Worm (Caenorhabditis elegans) whole organism, L4 larva: ENCODE data around the gene C01B10.3.
A peak's percentile ranks its signal among the peaks of the same experiment; 100 is the strongest.

Source experiments
- D1046.2 ChIP-seq: fragments of 200-800 bp; sonication (Bioruptor generic); IDR thresholded peaks from 2 replicates; pipeline ENCODE4 v1.3.6; 2022; ENCODE audit warnings: missing genetic modification characterization, missing compliant biosample characterization
- F44E2.7 ChIP-seq: fragments of 200-800 bp; sonication (Bioruptor generic); IDR thresholded peaks from 2 replicates; pipeline ENCODE4 v2.1.2; 2022; ENCODE audit warnings: missing genetic modification characterization, missing compliant biosample characterization
- R02D3.7 ChIP-seq: fragments of 150-350 bp; sonication (generic microtip); optimal IDR thresholded peaks from 3 replicates; lab custom pipeline; 2014; ENCODE audit warnings: missing biosample characterization, missing genetic modification characterization
- Y75B8A.6 ChIP-seq: fragments of 200-800 bp; sonication (Bioruptor generic); IDR thresholded peaks from 2 replicates; pipeline ENCODE4 v1.3.6; 2022; ENCODE audit warnings: missing genetic modification reagents, missing genetic modification characterization, missing compliant biosample characterization
- aha-1 ChIP-seq: fragments of 150-350 bp; peaks from one replicate; lab custom pipeline; 2014; ENCODE audit warnings: missing biosample characterization, missing genetic modification characterization
- ama-1 ChIP-seq: fragments of 150-350 bp; optimal IDR thresholded peaks from 2 replicates; lab custom pipeline; 2014; ENCODE audit warnings: inconsistent platforms, mixed read lengths
- ceh-62 ChIP-seq: sonication (generic microtip); optimal IDR thresholded peaks from 2 replicates; lab custom pipeline; 2017; ENCODE audit warnings: missing biosample characterization, missing genetic modification characterization
- ces-1 ChIP-seq: fragments of 150-350 bp; sonication (generic microtip); optimal IDR thresholded peaks from 4 replicates; lab custom pipeline; 2014; ENCODE audit warnings: missing biosample characterization, missing genetic modification reagents, missing genetic modification characterization
- cey-2 ChIP-seq: sonication (generic microtip); optimal IDR thresholded peaks from 3 replicates; lab custom pipeline; 2017; ENCODE audit warnings: missing genetic modification characterization, mild to moderate bottlenecking, missing compliant biosample characterization, antibody characterized with exemption, borderline replicate concordance; ENCODE audit not compliant: insufficient read depth
- ctbp-1 ChIP-seq: fragments of 200-800 bp; sonication (Bioruptor generic); IDR thresholded peaks from 2 replicates; pipeline ENCODE4 v1.3.6; 2022; ENCODE audit warnings: missing genetic modification reagents, missing genetic modification characterization, missing compliant biosample characterization
- daf-16 ChIP-seq, 3 experiments: sonication (generic microtip); optimal IDR thresholded peaks; 2 replicates each; lab custom pipeline; 2016 to 2017; ENCODE audit warnings: missing genetic modification characterization in 3 of 3, missing genetic modification reagents in 3 of 3, mild to moderate bottlenecking in 2 of 3, missing compliant biosample characterization in 2 of 3, missing biosample characterization in 1 of 3, moderate library complexity in 1 of 3
- daf-19 ChIP-seq: fragments of 200-800 bp; sonication (Bioruptor generic); conservative IDR thresholded peaks from 2 replicates; pipeline ENCODE4 v1.3.6; 2022; ENCODE audit warnings: missing genetic modification characterization, missing compliant biosample characterization
- daf-8 ChIP-seq: fragments of 200-800 bp; sonication (Bioruptor generic); IDR thresholded peaks from 2 replicates; pipeline ENCODE4 v1.3.6; 2022; ENCODE audit warnings: missing genetic modification characterization, missing compliant biosample characterization
- dmd-6 ChIP-seq: fragments of 200-800 bp; sonication (Bioruptor generic); IDR thresholded peaks from 2 replicates; pipeline ENCODE4 v1.3.6; 2022; ENCODE audit warnings: missing genetic modification reagents, missing genetic modification characterization, missing compliant biosample characterization
- dmd-8 ChIP-seq: fragments of 200-800 bp; sonication (Bioruptor generic); IDR thresholded peaks from 2 replicates; pipeline ENCODE4 v1.3.6; 2022; ENCODE audit warnings: missing genetic modification characterization, missing compliant biosample characterization
- dmd-9 ChIP-seq: fragments of 200-800 bp; sonication (Bioruptor generic); IDR thresholded peaks from 2 replicates; pipeline ENCODE4 v1.3.6; 2022; ENCODE audit warnings: missing genetic modification reagents, missing genetic modification characterization, missing compliant biosample characterization
- duxl-1 ChIP-seq: sonication (generic microtip); optimal IDR thresholded peaks from 2 replicates; lab custom pipeline; 2016; ENCODE audit warnings: mild to moderate bottlenecking, missing genetic modification characterization, moderate library complexity, missing compliant biosample characterization; ENCODE audit not compliant: poor library complexity
- dve-1 ChIP-seq: sonication (generic microtip); optimal IDR thresholded peaks from 2 replicates; lab custom pipeline; 2017; ENCODE audit warnings: antibody characterized with exemption, mild to moderate bottlenecking, missing genetic modification characterization, missing compliant biosample characterization; ENCODE audit not compliant: insufficient read depth
- egl-27 ChIP-seq: sonication (generic microtip); optimal IDR thresholded peaks from 3 replicates; lab custom pipeline; 2017; ENCODE audit warnings: missing biosample characterization, missing genetic modification reagents, missing genetic modification characterization
- fos-1 ChIP-seq: fragments of 150-350 bp; optimal IDR thresholded peaks from 2 replicates; lab custom pipeline; 2014; ENCODE audit warnings: missing biosample characterization, missing genetic modification characterization
- lim-7 ChIP-seq: fragments of 200-800 bp; sonication (Bioruptor generic); IDR thresholded peaks from 2 replicates; pipeline ENCODE4 v1.3.6; 2022; ENCODE audit warnings: missing genetic modification characterization, missing compliant biosample characterization
- lin-1 ChIP-seq: fragments of 200-800 bp; sonication (Bioruptor generic); IDR thresholded peaks from 2 replicates; pipeline ENCODE4 v1.3.6; 2022; ENCODE audit warnings: missing genetic modification reagents, missing genetic modification characterization, missing compliant biosample characterization
- lin-38 ChIP-seq: fragments of 200-800 bp; sonication (Bioruptor generic); IDR thresholded peaks from 2 replicates; pipeline ENCODE4 v1.3.6; 2022; ENCODE audit warnings: missing genetic modification reagents, missing genetic modification characterization, missing compliant biosample characterization
- lin-39 ChIP-seq: fragments of 150-350 bp; optimal IDR thresholded peaks from 2 replicates; lab custom pipeline; 2014; ENCODE audit warnings: missing biosample characterization, missing genetic modification reagents, missing genetic modification characterization
- mdl-1 ChIP-seq, 2 experiments: fragments of 150-350 bp in 1 of 2; sonication (generic microtip) in 1 of 2; optimal IDR thresholded peaks; 2 replicates each; lab custom pipeline; 2014 to 2017; ENCODE audit warnings: missing biosample characterization in 2 of 2, missing genetic modification characterization in 2 of 2
- mdt-29 ChIP-seq: fragments of 200-800 bp; sonication (Bioruptor generic); IDR thresholded peaks from 2 replicates; pipeline ENCODE4 v1.3.6; 2022; ENCODE audit warnings: missing genetic modification reagents, missing genetic modification characterization, missing compliant biosample characterization
- mep-1 ChIP-seq: fragments of 150-350 bp; sonication (generic microtip); optimal IDR thresholded peaks from 3 replicates; lab custom pipeline; 2014; ENCODE audit warnings: missing biosample characterization, missing genetic modification characterization
- mes-2 ChIP-seq: sonication (generic microtip); optimal IDR thresholded peaks from 2 replicates; lab custom pipeline; 2016; ENCODE audit warnings: missing genotype, mild to moderate bottlenecking, missing genetic modification characterization, missing compliant biosample characterization; ENCODE audit not compliant: poor library complexity, severe bottlenecking
- mxl-2 ChIP-seq: fragments of 200-800 bp; sonication (Bioruptor generic); conservative IDR thresholded peaks from 2 replicates; pipeline ENCODE4 v1.3.6; 2022; ENCODE audit warnings: missing genetic modification reagents, missing genetic modification characterization, missing compliant biosample characterization
- nhr-111 ChIP-seq: fragments of 200-800 bp; sonication (Bioruptor generic); optimal IDR thresholded peaks from 2 replicates; lab custom pipeline; 2018; ENCODE audit warnings: mild to moderate bottlenecking, missing genetic modification characterization, missing compliant biosample characterization
- nhr-237 ChIP-seq: sonication (generic microtip); optimal IDR thresholded peaks from 2 replicates; lab custom pipeline; 2017; ENCODE audit warnings: missing biosample characterization, missing genetic modification characterization
- nhr-42 ChIP-seq: fragments of 200-800 bp; sonication (Bioruptor generic); IDR thresholded peaks from 2 replicates; pipeline ENCODE4 v1.3.6; 2022; ENCODE audit warnings: missing genetic modification characterization, missing compliant biosample characterization
- nhr-48 ChIP-seq: sonication (generic microtip); optimal IDR thresholded peaks from 2 replicates; lab custom pipeline; 2016; ENCODE audit warnings: mild to moderate bottlenecking, missing genetic modification characterization, missing compliant biosample characterization
- nhr-77 ChIP-seq: fragments of 150-350 bp; optimal IDR thresholded peaks from 2 replicates; lab custom pipeline; 2014; ENCODE audit warnings: missing biosample characterization, missing genetic modification characterization
- pha-4 ChIP-seq, 2 experiments: fragments of 150-350 bp in 1 of 2; fragments of 200-800 bp in 1 of 2; sonication (Bioruptor generic) in 1 of 2; IDR thresholded peaks in 1 of 2; optimal IDR thresholded peaks in 1 of 2; 2 replicates each; pipeline versions ENCODE4 v1.3.6 to Lab custom; 2014 to 2022; ENCODE audit warnings: missing genetic modification characterization in 2 of 2, missing genetic modification reagents in 2 of 2, missing biosample characterization in 1 of 2, missing compliant biosample characterization in 1 of 2
- php-3 ChIP-seq: fragments of 200-800 bp; sonication (Bioruptor generic); IDR thresholded peaks from 2 replicates; pipeline ENCODE4 v1.3.6; 2022; ENCODE audit warnings: missing genetic modification reagents, missing genetic modification characterization, missing compliant biosample characterization
- rbr-2 ChIP-seq: sonication (generic microtip); optimal IDR thresholded peaks from 2 replicates; lab custom pipeline; 2016; ENCODE audit warnings: missing genotype, missing genetic modification characterization, missing compliant biosample characterization
- sdz-12 ChIP-seq: fragments of 200-800 bp; sonication (Bioruptor generic); optimal IDR thresholded peaks from 2 replicates; lab custom pipeline; 2018; ENCODE audit warnings: mild to moderate bottlenecking, missing genetic modification characterization, missing compliant biosample characterization
- set-16 ChIP-seq: fragments of 200-800 bp; sonication (Bioruptor generic); IDR thresholded peaks from 2 replicates; pipeline ENCODE4 v1.3.6; 2022; ENCODE audit warnings: missing genetic modification reagents, missing genetic modification characterization, missing compliant biosample characterization
- skn-1 ChIP-seq: fragments of 150-350 bp; optimal IDR thresholded peaks from 2 replicates; lab custom pipeline; 2014; ENCODE audit warnings: missing biosample characterization, missing genetic modification characterization
- snpc-1.2 ChIP-seq: fragments of 200-800 bp; sonication (Bioruptor generic); IDR thresholded peaks from 2 replicates; pipeline ENCODE4 v1.3.6; 2022; ENCODE audit warnings: missing genetic modification reagents, missing genetic modification characterization, missing compliant biosample characterization
- snpc-4 ChIP-seq: fragments of 150-350 bp; optimal IDR thresholded peaks from 2 replicates; lab custom pipeline; 2014; ENCODE audit warnings: missing biosample characterization, missing genetic modification characterization
- spr-1 ChIP-seq: sonication (generic microtip); optimal IDR thresholded peaks from 2 replicates; lab custom pipeline; 2016; ENCODE audit warnings: mild to moderate bottlenecking, missing genetic modification characterization, missing compliant biosample characterization
- unc-130 ChIP-seq: sonication (generic microtip); optimal IDR thresholded peaks from 2 replicates; lab custom pipeline; 2016; ENCODE audit warnings: missing genetic modification reagents, missing genetic modification characterization, missing compliant biosample characterization
- unc-39 ChIP-seq: sonication (generic microtip); optimal IDR thresholded peaks from 2 replicates; lab custom pipeline; 2017; ENCODE audit warnings: missing biosample characterization, missing genetic modification characterization
- unc-62 ChIP-seq, 3 experiments: fragments of 150-350 bp in 1 of 3; sonication (generic microtip); optimal IDR thresholded peaks in 2 of 3; peaks in 1 of 3; 1 replicate in 1 of 3; 2 replicates in 2 of 3; lab custom pipeline; 2014 to 2017; ENCODE audit warnings: missing biosample characterization in 3 of 3, missing genetic modification characterization in 3 of 3, missing genetic modification reagents in 3 of 3, missing genotype in 1 of 3
- zag-1 ChIP-seq: fragments of 150-350 bp; optimal IDR thresholded peaks from 2 replicates; lab custom pipeline; 2014; ENCODE audit warnings: missing biosample characterization, missing genetic modification characterization
- zfp-2 ChIP-seq: sonication (generic microtip); optimal IDR thresholded peaks from 2 replicates; lab custom pipeline; 2016; ENCODE audit warnings: mild to moderate bottlenecking, missing genetic modification characterization, missing compliant biosample characterization
- zip-11 ChIP-seq: fragments of 200-800 bp; sonication (Bioruptor generic); IDR thresholded peaks from 2 replicates; pipeline ENCODE4 v1.3.6; 2022; ENCODE audit warnings: missing genetic modification characterization, missing compliant biosample characterization

C01B10.3 gene

DNA sequence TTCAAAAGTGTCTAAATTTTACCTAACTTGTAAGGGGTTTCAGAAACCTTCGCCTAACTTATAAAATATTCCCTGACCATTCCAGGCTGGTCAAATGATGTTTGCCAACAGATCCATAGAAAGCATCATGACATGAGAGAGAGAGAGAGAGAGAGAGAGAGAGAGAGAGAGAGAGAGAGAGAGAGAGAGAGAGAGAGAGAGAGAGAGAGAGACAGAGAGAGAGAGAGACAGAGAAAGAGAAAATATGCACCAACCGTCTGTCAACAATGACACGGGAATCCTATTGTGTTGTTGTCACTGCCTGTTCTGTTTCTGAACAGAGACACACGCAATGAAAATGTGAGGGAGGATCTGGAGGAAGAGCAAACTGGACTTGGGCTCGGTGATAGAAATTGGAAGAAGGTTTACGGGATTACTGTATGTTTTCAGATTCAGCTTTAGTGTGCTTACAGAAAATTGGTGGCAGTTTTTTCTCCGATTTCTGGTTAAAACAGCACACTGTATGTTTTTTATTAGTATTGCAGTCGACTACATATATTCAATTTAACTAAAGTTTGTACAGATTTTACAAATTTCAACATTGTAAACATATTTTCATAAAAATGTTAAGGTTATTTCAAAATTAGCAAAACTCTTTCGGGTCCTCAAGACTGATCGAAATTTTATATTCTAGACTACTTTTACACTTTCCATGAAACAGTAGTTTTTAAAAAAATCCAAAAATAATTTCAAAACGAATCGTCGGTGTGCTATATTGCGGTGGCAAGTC, 45.0 kb downstream of the C01B10.3 start (continued):
- TF ChIP-seq daf-19 (GFP tag; lab: Robert Waterston, UW) (no peak), zip-11 (no peak), nhr-111 (GFP tag; lab: Kevin White, UChicago) (no peak), cey-2 (tag; lab: Kevin White, UChicago) (no peak), Y75B8A.6 (GFP tag; lab: Robert Waterston, UW) (no peak), mes-2 (no peak), lin-38 (GFP tag; lab: Robert Waterston, UW) (no peak), ama-1 (lab: Kevin White, UChicago) (no peak), aha-1 (tag; lab: Kevin White, UChicago) (peak; percentile 69), mxl-2 (no peak), unc-130 (no peak), skn-1 (no peak), lin-1 (no peak), duxl-1 (tag; lab: Kevin White, UChicago) (no peak), nhr-48 (no peak), php-3 (GFP tag; lab: Robert Waterston, UW) (no peak), unc-39 (tag; lab: Kevin White, UChicago) (no peak), R02D3.7 (tag; lab: Kevin White, UChicago) (no peak), zfp-2 (tag; lab: Kevin White, UChicago) (no peak), daf-8 (GFP tag; lab: Robert Waterston, UW) (no peak), dmd-6 (no peak), mdt-29 (no peak), dmd-8 (GFP tag; lab: Robert Waterston, UW) (no peak), mdl-1 (tag; optimal IDR thresholded peaks at IDR 0.05; lab: Kevin White, UChicago) (no peak), unc-62 (GFP tag; optimal IDR thresholded peaks at IDR 0.05 in 1 of 2; lab: Kevin White, UChicago) (peak in 1 of 2 experiments; percentile 55), unc-62 (tag; optimal IDR thresholded peaks at IDR 0.05; lab: Kevin White, UChicago) (no peak), pha-4 (GFP tag; IDR thresholded peaks at IDR 0.05; lab: Robert Waterston, UW) (no peak; the same call in 1 of the 2 replicates), pha-4 (tag; optimal IDR thresholded peaks at IDR 0.05; lab: Kevin White, UChicago) (peak; percentile 68), nhr-237 (tag; lab: Kevin White, UChicago) (no peak), daf-16 (GFP tag; optimal IDR thresholded peaks at IDR 0.05; lab: Kevin White, UChicago) (no peak), daf-16 (tag; optimal IDR thresholded peaks at IDR 0.05; lab: Kevin White, UChicago) (peak; percentile 74), egl-27 (tag; lab: Kevin White, UChicago) (no peak), sdz-12 (GFP tag; lab: Kevin White, UChicago) (no peak), mep-1 (tag; lab: Kevin White, UChicago) (peak; percentile 42), nhr-42 (no peak), ces-1 (GFP tag; lab: Kevin White, UChicago) (no peak), spr-1 (tag; lab: Kevin White, UChicago) (no peak), dve-1 (tag; lab: Kevin White, UChicago) (peak; percentile 85), F44E2.7 (GFP tag; lab: Robert Waterston, UW) (no peak), lim-7 (GFP tag; lab: Robert Waterston, UW) (no peak), snpc-1.2 (GFP tag; lab: Robert Waterston, UW) (no peak), rbr-2 (no peak), zag-1 (no peak), ctbp-1 (no peak), D1046.2 (GFP tag; lab: Robert Waterston, UW) (no peak), set-16 (GFP tag; lab: Robert Waterston, UW) (peak; percentile 73; the same call in 1 of the 2 replicates), lin-39 (tag; lab: Kevin White, UChicago) (no peak), fos-1 (tag; lab: Kevin White, UChicago) (no peak), ceh-62 (tag; lab: Kevin White, UChicago) (no peak), snpc-4 (tag; lab: Kevin White, UChicago) (no peak), dmd-9 (no peak), nhr-77 (no peak)
